Fruit fly (Drosophila melanogaster) whole organism, embryonic: Measurements from ENCODE around the gene Pp2C1.

ENCODE experiments used
- Atf3 ChIP-seq: fragments of 200-800 bp; sonication (Bioruptor generic); optimal IDR thresholded peaks from 3 replicates; lab custom pipeline; 2016; ENCODE audit warnings: missing biosample characterization, missing genetic modification characterization
- Atf6 ChIP-seq: fragments of 200-800 bp; sonication (Bioruptor generic); IDR thresholded peaks from 2 replicates; pipeline ENCODE4 v1.3.6; 2022; ENCODE audit warnings: missing biosample characterization, missing genetic modification characterization
- CG12769 ChIP-seq: fragments of 200-800 bp; sonication (Bioruptor generic); optimal IDR thresholded peaks from 2 replicates; lab custom pipeline; 2019; ENCODE audit warnings: missing biosample characterization, mild to moderate bottlenecking, missing genetic modification characterization, moderate library complexity
- CG13287 ChIP-seq: fragments of 200-800 bp; sonication (Bioruptor generic); IDR thresholded peaks from 2 replicates; pipeline ENCODE4 v1.3.6; 2022; ENCODE audit warnings: missing biosample characterization, missing genetic modification characterization; ENCODE audit not compliant: partially characterized antibody
- CG13894 ChIP-seq: fragments of 200-800 bp; sonication (Bioruptor generic); optimal IDR thresholded peaks from 3 replicates; lab custom pipeline; 2018; ENCODE audit warnings: missing biosample characterization, mild to moderate bottlenecking, missing genetic modification characterization, moderate library complexity
- CG14667 ChIP-seq: fragments of 200-800 bp; sonication (Bioruptor generic); IDR thresholded peaks from 2 replicates; pipeline ENCODE4 v1.3.6; 2022; ENCODE audit warnings: missing biosample characterization, missing genetic modification characterization
- CG17912 ChIP-seq: fragments of 200-800 bp; sonication (Bioruptor generic); optimal IDR thresholded peaks from 2 replicates; lab custom pipeline; 2018; ENCODE audit warnings: missing biosample characterization, mild to moderate bottlenecking, missing genetic modification characterization
- CG2116 ChIP-seq: fragments of 200-800 bp; sonication (Bioruptor generic); optimal IDR thresholded peaks from 3 replicates; lab custom pipeline; 2018; ENCODE audit warnings: missing biosample characterization, mild to moderate bottlenecking, missing genetic modification characterization
- CG34376 ChIP-seq: fragments of 200-800 bp; sonication (Bioruptor generic); optimal IDR thresholded peaks from 2 replicates; lab custom pipeline; 2018; ENCODE audit warnings: missing biosample characterization, mild to moderate bottlenecking, missing genetic modification characterization
- CG3995 ChIP-seq: fragments of 200-800 bp; sonication (Bioruptor generic); optimal IDR thresholded peaks from 3 replicates; lab custom pipeline; 2016; ENCODE audit warnings: missing biosample characterization, missing genetic modification characterization
- CG6791 ChIP-seq: fragments of 200-800 bp; sonication (Bioruptor generic); IDR thresholded peaks from 3 replicates; pipeline ENCODE4 v1.3.6; 2022; ENCODE audit warnings: missing biosample characterization, missing genetic modification characterization; ENCODE audit not compliant: partially characterized antibody
- CG7745 ChIP-seq: fragments of 200-800 bp; sonication (Bioruptor generic); optimal IDR thresholded peaks from 2 replicates; lab custom pipeline; 2018; ENCODE audit warnings: missing biosample characterization, mild to moderate bottlenecking, missing genetic modification characterization, moderate library complexity
- CG7987 ChIP-seq: fragments of 200-800 bp; sonication (Bioruptor generic); optimal IDR thresholded peaks from 2 replicates; lab custom pipeline; 2018; ENCODE audit warnings: missing biosample characterization, mild to moderate bottlenecking, missing genetic modification characterization, moderate library complexity
- CG8478 ChIP-seq: fragments of >200 bp; optimal IDR thresholded peaks from 2 replicates; lab custom pipeline; 2018
- CHES-1-like ChIP-seq: fragments of 200-800 bp; sonication (Bioruptor generic); optimal IDR thresholded peaks from 2 replicates; lab custom pipeline; 2016; ENCODE audit warnings: missing biosample characterization, missing genetic modification characterization
- D19B ChIP-seq: fragments of 200-800 bp; sonication (Bioruptor generic); optimal IDR thresholded peaks from 2 replicates; lab custom pipeline; 2017; ENCODE audit warnings: missing biosample characterization, mild to moderate bottlenecking, missing genetic modification characterization
- Dp ChIP-seq: fragments of 200-800 bp; sonication (Bioruptor generic); optimal IDR thresholded peaks from 2 replicates; lab custom pipeline; 2018; ENCODE audit warnings: missing biosample characterization, mild to moderate bottlenecking, missing genetic modification characterization, moderate library complexity
- E2f2 ChIP-seq: fragments of 200-800 bp; sonication (Bioruptor generic); IDR thresholded peaks from 2 replicates; pipeline ENCODE4 v1.3.6; 2022; ENCODE audit warnings: missing biosample characterization, missing genetic modification characterization
- HmgD ChIP-seq: fragments of 200-800 bp; sonication (Bioruptor generic); optimal IDR thresholded peaks from 3 replicates; lab custom pipeline; 2016; ENCODE audit warnings: missing biosample characterization, missing genetic modification characterization
- MBD-R2 ChIP-seq: fragments of 200-800 bp; sonication (Bioruptor generic); IDR thresholded peaks from 2 replicates; pipeline ENCODE4 v1.3.6; 2022; ENCODE audit warnings: missing biosample characterization, missing genetic modification characterization
- MESR4 ChIP-seq: fragments of 200-800 bp; sonication (Bioruptor generic); optimal IDR thresholded peaks from 2 replicates; lab custom pipeline; 2018; ENCODE audit warnings: missing biosample characterization, mild to moderate bottlenecking, missing genetic modification characterization, moderate library complexity
- Med ChIP-seq: fragments of 200-800 bp; sonication (Bioruptor generic); peaks from one replicate; lab custom pipeline; 2016; ENCODE audit warnings: missing biosample characterization, missing genetic modification characterization, mild to moderate bottlenecking, inconsistent platforms, moderate library complexity
- Opbp ChIP-seq: fragments of 200-800 bp; sonication (Bioruptor generic); IDR thresholded peaks from 3 replicates; pipeline ENCODE4 v1.3.6; 2022; ENCODE audit warnings: missing biosample characterization, missing genetic modification characterization; ENCODE audit not compliant: partially characterized antibody
- Pdp1 ChIP-seq, 2 experiments: fragments of 200-800 bp; sonication (Bioruptor generic); optimal IDR thresholded peaks; 3 replicates each; lab custom pipeline; 2016; ENCODE audit warnings: missing biosample characterization in 2 of 2, missing genetic modification characterization in 2 of 2, mild to moderate bottlenecking in 1 of 2, moderate library complexity in 1 of 2
- Scr ChIP-seq: fragments of 200-800 bp; sonication (Bioruptor generic); IDR thresholded peaks from 2 replicates; pipeline ENCODE4 v1.3.6; 2022; ENCODE audit warnings: missing biosample characterization, missing genetic modification characterization; ENCODE audit not compliant: partially characterized antibody
- Trl ChIP-seq, 3 experiments: fragments of >200 bp in 2 of 3; fragments of 200-800 bp in 1 of 3; sonication (Bioruptor generic) in 1 of 3; optimal IDR thresholded peaks; 2 replicates in 1 of 3; 3 replicates in 2 of 3; lab custom pipeline; 2016 to 2017; ENCODE audit warnings: missing biosample characterization in 1 of 3, missing genetic modification characterization in 1 of 3
- Vsx1 ChIP-seq: fragments of 200-800 bp; sonication (Bioruptor generic); optimal IDR thresholded peaks from 2 replicates; lab custom pipeline; 2017; ENCODE audit warnings: missing biosample characterization, mild to moderate bottlenecking, missing genetic modification characterization, missing genetic modification reagents
- ara ChIP-seq: fragments of 200-800 bp; sonication (Bioruptor generic); IDR thresholded peaks from 2 replicates; pipeline ENCODE4 v1.3.6; 2022; ENCODE audit warnings: missing biosample characterization, missing genetic modification characterization
- bigmax ChIP-seq: fragments of 200-800 bp; sonication (Bioruptor generic); optimal IDR thresholded peaks from 2 replicates; lab custom pipeline; 2018; ENCODE audit warnings: missing biosample characterization, mild to moderate bottlenecking, missing genetic modification characterization
- cg ChIP-seq: fragments of 200-800 bp; sonication (Bioruptor generic); optimal IDR thresholded peaks from 3 replicates; lab custom pipeline; 2019; ENCODE audit warnings: missing biosample characterization, mild to moderate bottlenecking, missing genetic modification characterization, moderate library complexity
- chinmo ChIP-seq: fragments of 200-800 bp; sonication (Bioruptor generic); IDR thresholded peaks from 4 replicates; pipeline ENCODE4 v1.3.6; 2022; ENCODE audit warnings: missing biosample characterization, missing genetic modification characterization; ENCODE audit not compliant: partially characterized antibody
- crol ChIP-seq: fragments of 200-800 bp; sonication (Bioruptor generic); IDR thresholded peaks from 2 replicates; pipeline ENCODE4 v1.3.6; 2022; ENCODE audit warnings: missing biosample characterization, missing genetic modification characterization
- cwo ChIP-seq: fragments of 200-800 bp; sonication (Bioruptor generic); optimal IDR thresholded peaks from 3 replicates; lab custom pipeline; 2017; ENCODE audit warnings: missing biosample characterization, missing genetic modification characterization, mild to moderate bottlenecking, moderate library complexity, missing genetic modification reagents
- dati ChIP-seq: fragments of 200-800 bp; sonication (Bioruptor generic); IDR thresholded peaks from 2 replicates; pipeline ENCODE4 v1.3.6; 2022; ENCODE audit warnings: missing biosample characterization, missing genetic modification characterization
- dpn ChIP-seq, 2 experiments: fragments of 200-800 bp; sonication (Bioruptor generic); optimal IDR thresholded peaks; 3 replicates each; lab custom pipeline; 2016; ENCODE audit warnings: missing biosample characterization in 2 of 2, missing genetic modification characterization in 2 of 2
- exex ChIP-seq: fragments of 200-800 bp; sonication (Bioruptor generic); optimal IDR thresholded peaks from 4 replicates; lab custom pipeline; 2018; ENCODE audit warnings: missing biosample characterization, mild to moderate bottlenecking, missing genetic modification characterization, moderate library complexity
- ftz-f1 ChIP-seq: fragments of 200-800 bp; sonication (Bioruptor generic); optimal IDR thresholded peaks from 2 replicates; lab custom pipeline; 2016; ENCODE audit warnings: missing biosample characterization, missing genetic modification characterization
- grn ChIP-seq: fragments of 200-800 bp; sonication (Bioruptor generic); optimal IDR thresholded peaks from 3 replicates; lab custom pipeline; 2017; ENCODE audit warnings: missing biosample characterization, missing genetic modification characterization
- mirr ChIP-seq: fragments of 200-800 bp; sonication (Bioruptor generic); optimal IDR thresholded peaks from 3 replicates; lab custom pipeline; 2018; ENCODE audit warnings: missing biosample characterization, mild to moderate bottlenecking, missing genetic modification characterization
- nerfin-2 ChIP-seq: fragments of 200-800 bp; sonication (Bioruptor generic); IDR thresholded peaks from 2 replicates; pipeline ENCODE4 v1.3.6; 2022; ENCODE audit warnings: missing biosample characterization, missing genetic modification characterization; ENCODE audit not compliant: partially characterized antibody
- psq ChIP-seq: fragments of 200-800 bp; sonication (Bioruptor generic); optimal IDR thresholded peaks from 2 replicates; lab custom pipeline; 2017; ENCODE audit warnings: missing biosample characterization, missing genetic modification characterization
- sens-2 ChIP-seq: fragments of 200-800 bp; sonication (Bioruptor generic); IDR thresholded peaks from 2 replicates; pipeline ENCODE4 v1.3.6; 2022; ENCODE audit warnings: missing biosample characterization, missing genetic modification characterization
- seq ChIP-seq: fragments of 200-800 bp; sonication (Bioruptor generic); IDR thresholded peaks from 2 replicates; pipeline ENCODE4 v1.3.6; 2022; ENCODE audit warnings: missing biosample characterization, missing genetic modification characterization
- sim ChIP-seq: fragments of 200-800 bp; sonication (Bioruptor generic); IDR thresholded peaks from 2 replicates; pipeline ENCODE4 v1.3.6; 2022; ENCODE audit warnings: missing biosample characterization, missing genetic modification characterization
- stwl ChIP-seq: fragments of 200-800 bp; sonication (Bioruptor generic); optimal IDR thresholded peaks from 3 replicates; lab custom pipeline; 2018; ENCODE audit warnings: missing biosample characterization, mild to moderate bottlenecking, missing genetic modification characterization, moderate library complexity
- sug ChIP-seq: fragments of 200-800 bp; optimal IDR thresholded peaks from 2 replicates; lab custom pipeline; 2019; ENCODE audit warnings: missing biosample characterization, mild to moderate bottlenecking, missing genetic modification characterization, moderate library complexity
- tna ChIP-seq: fragments of 200-800 bp; sonication (Bioruptor generic); IDR thresholded peaks from 2 replicates; pipeline ENCODE4 v1.3.6; 2022; ENCODE audit warnings: missing biosample characterization, missing genetic modification characterization; ENCODE audit not compliant: partially characterized antibody
- zen2 ChIP-seq: fragments of 200-800 bp; sonication (Bioruptor generic); IDR thresholded peaks from 3 replicates; pipeline ENCODE4 v1.3.6; 2022; ENCODE audit warnings: missing biosample characterization, missing genetic modification characterization; ENCODE audit not compliant: partially characterized antibody

Pp2C1 gene

dm6 chrX:4702804-4703414 lies 16.2 kb upstream of the Pp2C1 start:
- TF ChIP-seq Med (GFP tag; lab: Kevin White, UChicago) (peak; percentile 66), Pdp1 (GFP tag; optimal IDR thresholded peaks at IDR 0.05; lab: Kevin White, UChicago) (peak in 1 of 2 experiments; percentile 95), CG7745 (tag; lab: Kevin White, UChicago) (no peak), Trl (optimal IDR thresholded peaks at IDR 0.05; lab: Kevin White, UChicago) (peak; percentile 31 to 57), Trl (GFP tag; optimal IDR thresholded peaks at IDR 0.05; lab: Kevin White, UChicago) (no peak), cg (GFP tag; lab: Kevin White, UChicago) (peak; percentile 55), D19B (GFP tag; lab: Kevin White, UChicago) (no peak), CG8478 (lab: Kevin White, UChicago) (no peak), MBD-R2 (GFP tag; lab: Robert Waterston, UW) (no peak), dati (GFP tag; lab: Robert Waterston, UW) (no peak), grn (peak; percentile 47), nerfin-2 (GFP tag; lab: Robert Waterston, UW) (no peak), mirr (GFP tag; lab: Kevin White, UChicago) (peak; percentile 1), bigmax (GFP tag; lab: Kevin White, UChicago) (no peak), Dp (peak; percentile 25), CG17912 (GFP tag; lab: Kevin White, UChicago) (peak; percentile 15), Vsx1 (peak; percentile 45), CG14667 (GFP tag; lab: Robert Waterston, UW) (no peak), CG34376 (GFP tag; lab: Kevin White, UChicago) (peak; percentile 58), chinmo (GFP tag; lab: Robert Waterston, UW) (0 out of 4 replicates have a peak, but pooled peaks have one; percentile 41), crol (GFP tag; lab: Robert Waterston, UW) (peak; percentile 31; the same call in 1 of the 2 replicates), cwo (peak; percentile 77), CG2116 (GFP tag; lab: Kevin White, UChicago) (peak; percentile 95), CG7987 (peak; percentile 86), CHES-1-like (GFP tag; lab: Kevin White, UChicago) (no peak), exex (tag; lab: Kevin White, UChicago) (peak; percentile 39), E2f2 (GFP tag; lab: Robert Waterston, UW) (peak; percentile 44), zen2 (no peak), Opbp (no peak), seq (GFP tag; lab: Robert Waterston, UW) (0 out of 2 replicates have a peak, but pooled peaks have one; percentile 20), stwl (peak; percentile 9), MESR4 (GFP tag; lab: Kevin White, UChicago) (no peak), CG13894 (peak; percentile 10), dpn (GFP tag; optimal IDR thresholded peaks at IDR 0.05; lab: Kevin White, UChicago) (no peak), tna (GFP tag; lab: Robert Waterston, UW) (0 out of 2 replicates have a peak, but pooled peaks have one; percentile 11), CG12769 (tag; lab: Kevin White, UChicago) (no peak), CG13287 (GFP tag; lab: Robert Waterston, UW) (no peak), ftz-f1 (GFP tag; lab: Kevin White, UChicago) (peak; percentile 40), sug (tag; lab: Kevin White, UChicago) (peak; percentile 13), ara (GFP tag; lab: Robert Waterston, UW) (no peak), sens-2 (no peak), psq (peak; percentile 76), Scr (GFP tag; lab: Robert Waterston, UW) (no peak), sim (GFP tag; lab: Robert Waterston, UW) (no peak), Atf3 (GFP tag; lab: Kevin White, UChicago) (no peak), CG3995 (GFP tag; lab: Kevin White, UChicago) (peak; percentile 66), Atf6 (GFP tag; lab: Robert Waterston, UW) (no peak), CG6791 (GFP tag; lab: Robert Waterston, UW) (0 out of 3 replicates have a peak, but pooled peaks have one; percentile 13), HmgD (GFP tag; lab: Kevin White, UChicago) (no peak)
